Worm (Caenorhabditis elegans) whole organism, mixed stage, embryonic: ENCODE data around the gene sop-2.

Source experiments
- ces-1 ChIP-seq: fragments of 150-350 bp; optimal IDR thresholded peaks from 2 replicates; lab custom pipeline; 2014; ENCODE audit warnings: missing biosample characterization, missing genetic modification reagents, missing genetic modification characterization
- cnd-1 ChIP-seq: fragments of 200-800 bp; sonication (Bioruptor generic); optimal IDR thresholded peaks from 2 replicates; lab custom pipeline; 2018; ENCODE audit warnings: mild to moderate bottlenecking, missing genetic modification characterization, missing compliant biosample characterization
- elt-1 ChIP-seq: sonication (generic microtip); optimal IDR thresholded peaks from 2 replicates; lab custom pipeline; 2017; ENCODE audit warnings: missing genetic modification characterization, mild to moderate bottlenecking, missing compliant biosample characterization, antibody characterized with exemption, moderate library complexity, borderline replicate concordance; ENCODE audit not compliant: insufficient read depth
- elt-3 ChIP-seq: fragments of 150-350 bp; optimal IDR thresholded peaks from 2 replicates; lab custom pipeline; 2014; ENCODE audit warnings: missing biosample characterization, missing genetic modification characterization
- lin-13 ChIP-seq: fragments of 150-350 bp; optimal IDR thresholded peaks from 2 replicates; lab custom pipeline; 2014; ENCODE audit warnings: missing biosample characterization, missing genetic modification characterization
- mab-5 ChIP-seq: fragments of 150-350 bp; optimal IDR thresholded peaks from 2 replicates; lab custom pipeline; 2014; ENCODE audit warnings: missing biosample characterization, missing genetic modification characterization
- pha-4 ChIP-seq: fragments of 150-350 bp; optimal IDR thresholded peaks from 2 replicates; lab custom pipeline; 2018; ENCODE audit warnings: missing biosample characterization, missing genetic modification reagents, missing genetic modification characterization
- sptf-1 ChIP-seq: sonication (generic microtip); optimal IDR thresholded peaks from 2 replicates; lab custom pipeline; 2017; ENCODE audit warnings: mild to moderate bottlenecking, missing genetic modification characterization, moderate library complexity, missing compliant biosample characterization
- ztf-11 ChIP-seq: fragments of 150-350 bp; optimal IDR thresholded peaks from 2 replicates; lab custom pipeline; 2014; ENCODE audit warnings: missing biosample characterization, missing genetic modification characterization

- no peak for TF ChIP-seq cnd-1 (tag; lab: Kevin White, UChicago)
- no peak for TF ChIP-seq pha-4 (tag; lab: Kevin White, UChicago)
- no peak for TF ChIP-seq mab-5
- TF ChIP-seq lin-13 (tag; lab: Kevin White, UChicago) = no peak
- no peak for TF ChIP-seq elt-3 (tag; lab: Kevin White, UChicago)
- no peak for TF ChIP-seq ztf-11 (tag; lab: Kevin White, UChicago)
- TF ChIP-seq sptf-1 (tag; lab: Kevin White, UChicago) = no peak
- no peak for TF ChIP-seq elt-1
- TF ChIP-seq ces-1 (GFP tag; lab: Kevin White, UChicago) = no peak
Observed at ce11 chrII:12309614-12310013, 30.1 kb upstream of the sop-2 start, which contains the start of gene C50E10.2.
